Worm (Caenorhabditis elegans) whole organism, late embryonic: ENCODE results near the gene lgc-18.

Source experiments
- F13H6.1 ChIP-seq: sonication (generic microtip); optimal IDR thresholded peaks from 2 replicates; lab custom pipeline; 2016; ENCODE audit warnings: missing genetic modification characterization, missing compliant biosample characterization
- Y22D7AL.16 ChIP-seq: sonication (generic microtip); optimal IDR thresholded peaks from 2 replicates; lab custom pipeline; 2016; ENCODE audit warnings: missing genetic modification characterization, missing compliant biosample characterization
- ahr-1 ChIP-seq: sonication (generic microtip); optimal IDR thresholded peaks from 2 replicates; lab custom pipeline; 2016; ENCODE audit warnings: missing genetic modification characterization, missing compliant biosample characterization
- ceh-14 ChIP-seq: sonication (generic microtip); optimal IDR thresholded peaks from 2 replicates; lab custom pipeline; 2016; ENCODE audit warnings: missing genotype, missing genetic modification characterization, missing compliant biosample characterization
- ceh-19 ChIP-seq: fragments of 200-800 bp; sonication (Bioruptor generic); optimal IDR thresholded peaks from 2 replicates; lab custom pipeline; 2018; ENCODE audit warnings: mild to moderate bottlenecking, missing genetic modification characterization, missing compliant biosample characterization
- ceh-24 ChIP-seq: sonication (generic microtip); optimal IDR thresholded peaks from 2 replicates; lab custom pipeline; 2016; ENCODE audit warnings: mild to moderate bottlenecking, missing genetic modification characterization, missing compliant biosample characterization
- ceh-31 ChIP-seq: sonication (generic microtip); optimal IDR thresholded peaks from 2 replicates; lab custom pipeline; 2016; ENCODE audit warnings: missing genetic modification characterization, missing compliant biosample characterization
- ceh-34 ChIP-seq: sonication (generic microtip); optimal IDR thresholded peaks from 2 replicates; lab custom pipeline; 2016; ENCODE audit warnings: mild to moderate bottlenecking, missing genetic modification characterization, missing compliant biosample characterization
- ceh-45 ChIP-seq: fragments of 200-800 bp; sonication (Bioruptor generic); IDR thresholded peaks from 2 replicates; pipeline ENCODE4 v1.3.6; 2022; ENCODE audit warnings: missing genetic modification reagents, missing genetic modification characterization, missing compliant biosample characterization
- ceh-9 ChIP-seq: sonication (generic microtip); optimal IDR thresholded peaks from 2 replicates; lab custom pipeline; 2016; ENCODE audit warnings: mild to moderate bottlenecking, missing genetic modification characterization, inconsistent platforms, missing compliant biosample characterization
- dmd-4 ChIP-seq: sonication (generic microtip); optimal IDR thresholded peaks from 2 replicates; lab custom pipeline; 2016; ENCODE audit warnings: borderline replicate concordance, missing genetic modification characterization, missing compliant biosample characterization
- dve-1 ChIP-seq: sonication (generic microtip); optimal IDR thresholded peaks from 2 replicates; lab custom pipeline; 2017; ENCODE audit warnings: antibody characterized with exemption, mild to moderate bottlenecking, missing genetic modification characterization, missing compliant biosample characterization
- elt-2 ChIP-seq: sonication (generic microtip); optimal IDR thresholded peaks from 2 replicates; lab custom pipeline; 2016; ENCODE audit warnings: missing genetic modification reagents, missing genetic modification characterization, missing compliant biosample characterization
- elt-4 ChIP-seq: sonication (generic microtip); optimal IDR thresholded peaks from 2 replicates; lab custom pipeline; 2016; ENCODE audit warnings: missing genetic modification characterization, missing compliant biosample characterization
- eyg-1 ChIP-seq: sonication (generic microtip); optimal IDR thresholded peaks from 2 replicates; lab custom pipeline; 2016; ENCODE audit warnings: missing genotype, missing genetic modification characterization, missing compliant biosample characterization
- fkh-10 ChIP-seq: fragments of 150-350 bp; optimal IDR thresholded peaks from 2 replicates; lab custom pipeline; 2014; ENCODE audit warnings: missing biosample characterization, missing genetic modification reagents, missing genetic modification characterization
- gmeb-2 ChIP-seq: sonication (generic microtip); optimal IDR thresholded peaks from 2 replicates; lab custom pipeline; 2016; ENCODE audit warnings: missing genetic modification characterization, inconsistent platforms, missing compliant biosample characterization
- hlh-30 ChIP-seq: sonication (generic microtip); optimal IDR thresholded peaks from 2 replicates; lab custom pipeline; 2017; ENCODE audit warnings: antibody characterized with exemption, missing genetic modification characterization, missing compliant biosample characterization; ENCODE audit not compliant: insufficient read depth
- hlh-6 ChIP-seq: sonication (generic microtip); optimal IDR thresholded peaks from 2 replicates; lab custom pipeline; 2016; ENCODE audit warnings: missing genotype, missing genetic modification characterization, missing compliant biosample characterization
- madf-2 ChIP-seq: sonication (generic microtip); optimal IDR thresholded peaks from 2 replicates; lab custom pipeline; 2017; ENCODE audit warnings: missing genetic modification characterization, missing compliant biosample characterization
- mec-3 ChIP-seq: sonication (generic microtip); optimal IDR thresholded peaks from 2 replicates; lab custom pipeline; 2016; ENCODE audit warnings: borderline replicate concordance, missing genetic modification characterization, missing compliant biosample characterization
- npax-4 ChIP-seq: sonication (generic microtip); optimal IDR thresholded peaks from 2 replicates; lab custom pipeline; 2016; ENCODE audit warnings: missing genetic modification characterization, missing compliant biosample characterization
- odd-2 ChIP-seq: sonication (generic microtip); optimal IDR thresholded peaks from 2 replicates; lab custom pipeline; 2017; ENCODE audit warnings: antibody characterized with exemption, mild to moderate bottlenecking, missing genetic modification characterization, missing compliant biosample characterization
- pag-3 ChIP-seq: sonication (generic microtip); optimal IDR thresholded peaks from 2 replicates; lab custom pipeline; 2016; ENCODE audit warnings: missing compliant biosample characterization, missing genetic modification characterization, borderline replicate concordance
- pax-1 ChIP-seq: fragments of 150-350 bp; optimal IDR thresholded peaks from 2 replicates; lab custom pipeline; 2014; ENCODE audit warnings: missing biosample characterization, missing genetic modification characterization
- pqm-1 ChIP-seq: sonication (generic microtip); optimal IDR thresholded peaks from 2 replicates; lab custom pipeline; 2016; ENCODE audit warnings: missing genetic modification characterization, missing compliant biosample characterization
- pros-1 ChIP-seq: fragments of 150-350 bp; optimal IDR thresholded peaks from 2 replicates; lab custom pipeline; 2014; ENCODE audit warnings: missing biosample characterization, missing genetic modification reagents, missing genetic modification characterization
- ref-2 ChIP-seq: sonication (generic microtip); optimal IDR thresholded peaks from 2 replicates; lab custom pipeline; 2016; ENCODE audit warnings: missing genetic modification characterization, missing compliant biosample characterization
- syd-9 ChIP-seq: sonication (generic microtip); optimal IDR thresholded peaks from 2 replicates; lab custom pipeline; 2016; ENCODE audit warnings: mild to moderate bottlenecking, missing genetic modification characterization, moderate library complexity, missing compliant biosample characterization
- tbx-2 ChIP-seq: sonication (generic microtip); optimal IDR thresholded peaks from 2 replicates; lab custom pipeline; 2016; ENCODE audit warnings: missing genetic modification characterization, missing compliant biosample characterization
- tbx-7 ChIP-seq: sonication (generic microtip); optimal IDR thresholded peaks from 2 replicates; lab custom pipeline; 2016; ENCODE audit warnings: missing genotype, missing genetic modification characterization, missing compliant biosample characterization
- ttx-3 ChIP-seq: sonication (generic microtip); optimal IDR thresholded peaks from 2 replicates; lab custom pipeline; 2016; ENCODE audit warnings: missing genetic modification reagents, missing genetic modification characterization, missing compliant biosample characterization
- unc-86 ChIP-seq: sonication (generic microtip); optimal IDR thresholded peaks from 2 replicates; lab custom pipeline; 2016; ENCODE audit warnings: missing genetic modification characterization, missing compliant biosample characterization
- zip-5 ChIP-seq: sonication (generic microtip); optimal IDR thresholded peaks from 2 replicates; lab custom pipeline; 2016; ENCODE audit warnings: missing genetic modification characterization, missing compliant biosample characterization
- ztf-16 ChIP-seq: sonication (generic microtip); optimal IDR thresholded peaks from 2 replicates; lab custom pipeline; 2017; ENCODE audit warnings: missing genetic modification characterization, missing compliant biosample characterization

Gene lgc-18

ce11 chrX:12097995-12098394 lies 27.4 kb upstream of the lgc-18 start:
- TF ChIP-seq ttx-3 (tag; lab: Kevin White, UChicago): no peak
- no peak for TF ChIP-seq ahr-1 (tag; lab: Kevin White, UChicago)
- no peak for TF ChIP-seq unc-86 (tag; lab: Kevin White, UChicago)
- no peak for TF ChIP-seq pqm-1 (tag; lab: Kevin White, UChicago)
- no peak for TF ChIP-seq fkh-10
- no peak for TF ChIP-seq elt-4 (tag; lab: Kevin White, UChicago)
- no peak for TF ChIP-seq ceh-45 (GFP tag; lab: Robert Waterston, UW)
- no peak for TF ChIP-seq madf-2 (tag; lab: Kevin White, UChicago)
- TF ChIP-seq Y22D7AL.16 (tag; lab: Kevin White, UChicago): no peak
- no peak for TF ChIP-seq elt-2 (tag; lab: Kevin White, UChicago)
- no peak for TF ChIP-seq dmd-4 (tag; lab: Kevin White, UChicago)
- no peak for TF ChIP-seq F13H6.1 (tag; lab: Kevin White, UChicago)
- TF ChIP-seq odd-2 (tag; lab: Kevin White, UChicago): no peak
- TF ChIP-seq gmeb-2 (tag; lab: Kevin White, UChicago): no peak
- no peak for TF ChIP-seq syd-9 (tag; lab: Kevin White, UChicago)
- no peak for TF ChIP-seq pag-3 (tag; lab: Kevin White, UChicago)
- TF ChIP-seq tbx-2 (tag; lab: Kevin White, UChicago): no peak
- no peak for TF ChIP-seq pax-1 (tag; lab: Kevin White, UChicago)
- no peak for TF ChIP-seq tbx-7 (tag; lab: Kevin White, UChicago)
- no peak for TF ChIP-seq ceh-24
- TF ChIP-seq, all 69 proteins: peak for 0

ce11 chrX:12103712-12104111 lies 21.7 kb upstream of the lgc-18 start, which contains the start of gene W03G11.3:
Gene W03G11.3, minus strand, starts transcription at chrX:12103812.
- no peak for TF ChIP-seq ceh-31 (tag; lab: Kevin White, UChicago)
- TF ChIP-seq ceh-45 (GFP tag; lab: Robert Waterston, UW): no peak
- TF ChIP-seq ceh-14 (tag; lab: Kevin White, UChicago): no peak
- no peak for TF ChIP-seq ceh-24
- TF ChIP-seq elt-4 (tag; lab: Kevin White, UChicago): no peak
- no peak for TF ChIP-seq ceh-34 (tag; lab: Kevin White, UChicago)
- no peak for TF ChIP-seq tbx-2 (tag; lab: Kevin White, UChicago)
- no peak for TF ChIP-seq ceh-9 (tag; lab: Kevin White, UChicago)
- TF ChIP-seq, all 69 proteins: peak for 0

- TF ChIP-seq dve-1 (tag; lab: Kevin White, UChicago): no peak
- no peak for TF ChIP-seq ztf-16 (tag; lab: Kevin White, UChicago)
- TF ChIP-seq madf-2 (tag; lab: Kevin White, UChicago): no peak
- TF ChIP-seq pros-1 (tag; lab: Kevin White, UChicago): no peak
- no peak for TF ChIP-seq ceh-19 (GFP tag; lab: Kevin White, UChicago)
- TF ChIP-seq fkh-10: no peak
- no peak for TF ChIP-seq ceh-9 (tag; lab: Kevin White, UChicago)
- TF ChIP-seq tbx-7 (tag; lab: Kevin White, UChicago): no peak
- no peak for TF ChIP-seq mec-3
- no peak for TF ChIP-seq ceh-31 (tag; lab: Kevin White, UChicago)
- no peak for TF ChIP-seq zip-5 (tag; lab: Kevin White, UChicago)
- TF ChIP-seq hlh-6 (tag; lab: Kevin White, UChicago): no peak
- no peak for TF ChIP-seq npax-4 (tag; lab: Kevin White, UChicago)
- TF ChIP-seq hlh-30 (tag; lab: Kevin White, UChicago): no peak
- no peak for TF ChIP-seq dmd-4 (tag; lab: Kevin White, UChicago)
- no peak for TF ChIP-seq ref-2
- no peak for TF ChIP-seq ttx-3 (tag; lab: Kevin White, UChicago)
These were observed 20.8 kb upstream of the lgc-18 start, which contains the start of gene col-181 for ce11 chrX:12104630-12105029. Gene col-181, plus strand, starts transcription at chrX:12104930.

ce11 chrX:12105458-12105857 lies 19.9 kb upstream of the lgc-18 start:
- no peak for TF ChIP-seq ref-2
- TF ChIP-seq ceh-19 (GFP tag; lab: Kevin White, UChicago): no peak
- TF ChIP-seq ztf-16 (tag; lab: Kevin White, UChicago): no peak
- TF ChIP-seq eyg-1 (tag; lab: Kevin White, UChicago): no peak
